Fruit fly (Drosophila melanogaster): ENCODE results near the gene CG15211.

- TF ChIP-seq CG8478 (optimal IDR thresholded peaks at IDR 0.05): no peak
- no peak for TF ChIP-seq CTCF (optimal IDR thresholded peaks at IDR 0.05)
Measured at dm6 chrX:10750676-10751075, 21.7 kb upstream of the CG15211 start.

Data from S2 (cell line).